Fruit fly (Drosophila melanogaster): ENCODE data around the gene TTLL3B.

TTLL3B gene

DNA sequence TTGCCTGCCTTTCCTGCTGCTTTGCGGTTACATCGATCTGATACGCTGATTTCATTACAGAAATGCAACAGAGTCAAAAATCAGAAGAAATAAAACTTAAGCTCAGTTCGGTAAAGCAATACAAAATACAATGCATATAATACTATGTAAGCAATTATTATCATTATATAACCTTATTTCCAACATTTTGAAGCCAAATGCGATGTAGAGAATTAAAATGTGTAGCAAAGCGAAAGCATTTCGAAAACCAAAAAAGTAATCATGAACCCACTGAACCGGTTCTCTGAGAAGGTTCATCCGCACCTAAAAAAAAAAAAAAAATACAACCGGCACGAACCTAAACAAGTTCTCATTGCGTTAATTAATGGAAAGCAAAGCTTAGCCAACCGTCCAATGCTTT, 51.6 kb downstream of the TTLL3B start:
- no peak for TF ChIP-seq CG17801 (GFP tag; optimal IDR thresholded peaks at IDR 0.05; ENCODE audit: partially characterized antibody)

DNA sequence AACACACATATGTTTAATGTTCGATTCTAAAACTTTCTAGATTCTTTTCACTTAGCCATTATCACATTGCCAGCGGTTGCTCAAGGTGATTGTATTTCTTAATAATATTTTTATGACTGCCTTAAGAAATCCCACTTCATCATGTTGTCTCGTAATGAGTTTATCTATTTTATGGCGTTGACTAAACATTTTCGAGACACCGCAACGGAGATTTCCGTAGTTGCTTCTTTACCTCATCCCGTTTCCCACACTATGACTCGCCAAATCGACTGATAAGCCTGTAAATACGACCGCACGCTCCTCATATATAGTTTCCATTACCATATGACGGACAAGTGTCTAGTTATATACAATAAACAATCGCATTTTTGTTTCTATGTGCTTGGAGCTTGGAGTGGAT, 52.9 kb downstream of the TTLL3B start:
- no peak for TF ChIP-seq CG17801 (GFP tag; optimal IDR thresholded peaks at IDR 0.05; ENCODE audit: partially characterized antibody)

Data from ovary, adult (tissue).